Fruit fly (Drosophila melanogaster) whole organism, wandering third instar larva: ENCODE data around the gene Atg2.

Source experiments
- CG32264 ChIP-seq: fragments of 200-800 bp; sonication (Bioruptor generic); optimal IDR thresholded peaks from 2 replicates; lab custom pipeline; 2016; ENCODE audit warnings: missing biosample characterization, missing genetic modification characterization
- N ChIP-seq: fragments of >200 bp; optimal IDR thresholded peaks from 2 replicates; lab custom pipeline; 2018; ENCODE audit warnings: missing biosample characterization, missing external identifiers, missing genetic modification characterization
- dsf ChIP-seq: sonication (Bioruptor generic); optimal IDR thresholded peaks from 2 replicates; lab custom pipeline; 2016; ENCODE audit warnings: missing biosample characterization, missing genetic modification characterization, borderline replicate concordance
- pan ChIP-seq: fragments of >200 bp; optimal IDR thresholded peaks from 2 replicates; lab custom pipeline; 2017
- sv ChIP-seq: fragments of 200-800 bp; sonication (Bioruptor generic); optimal IDR thresholded peaks from 3 replicates; lab custom pipeline; 2016; ENCODE audit warnings: missing biosample characterization, missing genetic modification characterization

Gene Atg2

dm6 chr3L:2829916-2830315 lies 55.8 kb downstream of the Atg2 start (continued):
- no peak for TF ChIP-seq pan
- TF ChIP-seq N (GFP tag; lab: Kevin White, UChicago), result no peak
- no peak for TF ChIP-seq CG32264 (GFP tag; lab: Kevin White, UChicago)
- TF ChIP-seq dsf (GFP tag; lab: Kevin White, UChicago), result no peak
- no peak for TF ChIP-seq sv (GFP tag; lab: Kevin White, UChicago)
- TF ChIP-seq, all 38 proteins: peak for 15
